Worm (Caenorhabditis elegans) whole organism, L2 larva: ENCODE results near the gene R04A9.3.

Experiments
- elt-1 ChIP-seq: fragments of 150-350 bp; optimal IDR thresholded peaks from 2 replicates; lab custom pipeline; 2014; ENCODE audit warnings: missing biosample characterization, missing genetic modification characterization
- elt-3 ChIP-seq: sonication (generic microtip); optimal IDR thresholded peaks from 2 replicates; lab custom pipeline; 2017; ENCODE audit warnings: missing biosample characterization, missing genetic modification characterization
- fos-1 ChIP-seq: fragments of 150-350 bp; optimal IDR thresholded peaks from 2 replicates; lab custom pipeline; 2014; ENCODE audit warnings: missing biosample characterization, missing genetic modification characterization
- lin-13 ChIP-seq: fragments of 150-350 bp; optimal IDR thresholded peaks from 2 replicates; lab custom pipeline; 2014; ENCODE audit warnings: missing biosample characterization, missing genetic modification reagents, missing genetic modification characterization
- unc-62 ChIP-seq: fragments of 150-350 bp; optimal IDR thresholded peaks from 2 replicates; lab custom pipeline; 2014; ENCODE audit warnings: missing biosample characterization, missing genetic modification reagents, missing genetic modification characterization

- TF ChIP-seq unc-62 (GFP tag; lab: Kevin White, UChicago) (no peak), fos-1 (no peak), lin-13 (GFP tag; lab: Kevin White, UChicago) (no peak), elt-1 (tag; lab: Kevin White, UChicago) (no peak), elt-3 (no peak)
These were observed 624 bp upstream of the R04A9.3 start for ce11 chrX:381029-381428.
